Worm (Caenorhabditis elegans) whole organism, L1 larva: Measurements from ENCODE around the gene ZK177.11.

Source experiments
- C04F5.9 ChIP-seq: sonication (generic microtip); optimal IDR thresholded peaks from 2 replicates; lab custom pipeline; 2016; ENCODE audit warnings: missing genetic modification characterization, missing compliant biosample characterization
- C16A3.4 ChIP-seq: fragments of 150-350 bp; optimal IDR thresholded peaks from 2 replicates; lab custom pipeline; 2014; ENCODE audit warnings: missing biosample characterization, missing genetic modification characterization
- C34B4.2 ChIP-seq: sonication (generic microtip); optimal IDR thresholded peaks from 2 replicates; lab custom pipeline; 2017; ENCODE audit warnings: mild to moderate bottlenecking, missing genetic modification characterization, missing compliant biosample characterization
- aha-1 ChIP-seq: fragments of 150-350 bp; optimal IDR thresholded peaks from 2 replicates; lab custom pipeline; 2014; ENCODE audit warnings: missing biosample characterization, missing genetic modification characterization
- ama-1 ChIP-seq: fragments of 150-350 bp; optimal IDR thresholded peaks from 2 replicates; lab custom pipeline; 2014
- blmp-1 ChIP-seq: fragments of 150-350 bp; optimal IDR thresholded peaks from 2 replicates; lab custom pipeline; 2014; ENCODE audit warnings: missing biosample characterization, missing genetic modification characterization
- ceh-63 ChIP-seq: fragments of 200-800 bp; sonication (Bioruptor generic); optimal IDR thresholded peaks from 2 replicates; lab custom pipeline; 2018; ENCODE audit warnings: mild to moderate bottlenecking, missing genetic modification characterization, missing compliant biosample characterization
- ceh-88 ChIP-seq: fragments of 200-800 bp; sonication (Bioruptor generic); IDR thresholded peaks from 2 replicates; pipeline ENCODE4 v1.3.6; 2022; ENCODE audit warnings: missing genetic modification characterization, missing compliant biosample characterization
- ceh-90 ChIP-seq: sonication (generic microtip); optimal IDR thresholded peaks from 2 replicates; lab custom pipeline; 2016; ENCODE audit warnings: missing genetic modification characterization, missing compliant biosample characterization
- dsc-1 ChIP-seq: sonication (generic microtip); optimal IDR thresholded peaks from 2 replicates; lab custom pipeline; 2016; ENCODE audit warnings: mild to moderate bottlenecking, missing genetic modification characterization, missing compliant biosample characterization
- efl-3 ChIP-seq: fragments of 200-800 bp; sonication (Bioruptor generic); optimal IDR thresholded peaks from 2 replicates; lab custom pipeline; 2018; ENCODE audit warnings: mild to moderate bottlenecking, missing genetic modification characterization, missing compliant biosample characterization
- egl-13 ChIP-seq: sonication (generic microtip); optimal IDR thresholded peaks from 2 replicates; lab custom pipeline; 2016; ENCODE audit warnings: missing genotype, missing genetic modification reagents, missing genetic modification characterization, missing compliant biosample characterization
- egl-27 ChIP-seq, 2 experiments: fragments of 150-350 bp in 1 of 2; sonication (generic microtip); optimal IDR thresholded peaks; 3 replicates each; lab custom pipeline; 2017 to 2018; ENCODE audit warnings: missing biosample characterization in 2 of 2, missing genetic modification characterization in 2 of 2, missing genetic modification reagents in 2 of 2
- elt-3 ChIP-seq, 6 experiments: fragments of 150-350 bp in 1 of 6; sonication (generic microtip); optimal IDR thresholded peaks; 2 replicates each; lab custom pipeline; 2017 to 2018; ENCODE audit warnings: missing biosample characterization in 6 of 6, missing genetic modification characterization in 6 of 6, inconsistent platforms in 1 of 6
- fkh-8 ChIP-seq: sonication (generic microtip); optimal IDR thresholded peaks from 2 replicates; lab custom pipeline; 2016; ENCODE audit warnings: mild to moderate bottlenecking, missing genetic modification characterization, missing compliant biosample characterization
- grh-1 ChIP-seq: fragments of 200-800 bp; sonication (Bioruptor generic); IDR thresholded peaks from 2 replicates; pipeline ENCODE4 v1.3.6; 2022; ENCODE audit warnings: missing genetic modification reagents, missing genetic modification characterization, missing compliant biosample characterization
- hlh-4 ChIP-seq: sonication (generic microtip); optimal IDR thresholded peaks from 2 replicates; lab custom pipeline; 2016; ENCODE audit warnings: mild to moderate bottlenecking, missing genetic modification characterization, missing compliant biosample characterization
- jun-1 ChIP-seq: fragments of 150-350 bp; optimal IDR thresholded peaks from 2 replicates; lab custom pipeline; 2014; ENCODE audit warnings: missing biosample characterization, missing genetic modification reagents, missing genetic modification characterization
- lin-14 ChIP-seq: fragments of 200-800 bp; sonication (Bioruptor generic); optimal IDR thresholded peaks from 2 replicates; lab custom pipeline; 2018; ENCODE audit warnings: mild to moderate bottlenecking, missing genetic modification characterization, moderate library complexity, missing compliant biosample characterization
- lsy-2 ChIP-seq, 2 experiments: fragments of 150-350 bp; optimal IDR thresholded peaks; 2 replicates each; lab custom pipeline; 2014; ENCODE audit warnings: missing biosample characterization in 2 of 2, missing genetic modification characterization in 2 of 2
- mab-9 ChIP-seq: fragments of 200-800 bp; sonication (Bioruptor generic); IDR thresholded peaks from 2 replicates; pipeline ENCODE4 v1.3.6; 2022; ENCODE audit warnings: missing genetic modification reagents, missing genetic modification characterization, missing compliant biosample characterization
- mep-1 ChIP-seq: fragments of 150-350 bp; optimal IDR thresholded peaks from 2 replicates; lab custom pipeline; 2014; ENCODE audit warnings: missing biosample characterization, missing genetic modification characterization
- nhr-11 ChIP-seq: fragments of 150-350 bp; optimal IDR thresholded peaks from 2 replicates; lab custom pipeline; 2014; ENCODE audit warnings: missing biosample characterization, missing genetic modification characterization
- nhr-12 ChIP-seq: sonication (generic microtip); optimal IDR thresholded peaks from 2 replicates; lab custom pipeline; 2017; ENCODE audit warnings: missing biosample characterization, missing genetic modification characterization
- nhr-19 ChIP-seq: fragments of 200-800 bp; sonication (Bioruptor generic); conservative IDR thresholded peaks from 2 replicates; pipeline ENCODE4 v1.3.6; 2022; ENCODE audit warnings: missing genetic modification characterization, missing compliant biosample characterization
- nhr-77 ChIP-seq: fragments of 150-350 bp; optimal IDR thresholded peaks from 2 replicates; lab custom pipeline; 2014; ENCODE audit warnings: missing biosample characterization, missing genetic modification characterization
- nhr-84 ChIP-seq: sonication (generic microtip); optimal IDR thresholded peaks from 2 replicates; lab custom pipeline; 2017; ENCODE audit warnings: missing biosample characterization, missing genetic modification characterization
- nhr-85 ChIP-seq: sonication (generic microtip); peaks from one replicate; lab custom pipeline; 2016; ENCODE audit warnings: missing genetic modification characterization, inconsistent platforms, missing compliant biosample characterization
- nhr-90 ChIP-seq: sonication (generic microtip); optimal IDR thresholded peaks from 2 replicates; lab custom pipeline; 2016; ENCODE audit warnings: mild to moderate bottlenecking, missing genetic modification characterization, missing compliant biosample characterization; ENCODE audit not compliant: poor library complexity
- pag-3 ChIP-seq: sonication (generic microtip); optimal IDR thresholded peaks from 2 replicates; lab custom pipeline; 2017; ENCODE audit warnings: missing genetic modification characterization, mild to moderate bottlenecking, missing compliant biosample characterization, antibody characterized with exemption, borderline replicate concordance; ENCODE audit not compliant: insufficient read depth
- skn-1 ChIP-seq: fragments of 150-350 bp; optimal IDR thresholded peaks from 2 replicates; lab custom pipeline; 2014; ENCODE audit warnings: missing biosample characterization, missing genetic modification characterization
- sox-4 ChIP-seq: sonication (generic microtip); optimal IDR thresholded peaks from 2 replicates; lab custom pipeline; 2016; ENCODE audit warnings: missing genetic modification characterization, missing compliant biosample characterization
- sup-37 ChIP-seq: fragments of 200-800 bp; sonication (Bioruptor generic); optimal IDR thresholded peaks from 2 replicates; lab custom pipeline; 2018; ENCODE audit warnings: mild to moderate bottlenecking, missing genetic modification characterization, missing compliant biosample characterization
- tbx-2 ChIP-seq: sonication (generic microtip); optimal IDR thresholded peaks from 2 replicates; lab custom pipeline; 2016; ENCODE audit warnings: missing genetic modification characterization, missing compliant biosample characterization
- tlp-1 ChIP-seq: fragments of 150-350 bp; optimal IDR thresholded peaks from 2 replicates; lab custom pipeline; 2014; ENCODE audit warnings: missing biosample characterization, missing genetic modification characterization
- unc-98 ChIP-seq: fragments of 200-800 bp; sonication (Bioruptor generic); IDR thresholded peaks from 2 replicates; pipeline ENCODE4 v1.3.6; 2022; ENCODE audit warnings: missing genetic modification characterization, missing compliant biosample characterization
- vab-15 ChIP-seq: sonication (generic microtip); optimal IDR thresholded peaks from 2 replicates; lab custom pipeline; 2017; ENCODE audit warnings: missing genotype, mild to moderate bottlenecking, missing genetic modification characterization, missing compliant biosample characterization
- zag-1 ChIP-seq: fragments of 150-350 bp; optimal IDR thresholded peaks from 2 replicates; lab custom pipeline; 2014; ENCODE audit warnings: missing biosample characterization, missing genetic modification characterization
- ztf-11 ChIP-seq, 2 experiments: sonication (generic microtip); optimal IDR thresholded peaks; 2 replicates each; lab custom pipeline; 2016 to 2017; ENCODE audit warnings: missing genetic modification characterization in 2 of 2, missing biosample characterization in 1 of 2, missing compliant biosample characterization in 1 of 2
- ztf-4 ChIP-seq: fragments of 150-350 bp; optimal IDR thresholded peaks from 2 replicates; lab custom pipeline; 2014; ENCODE audit warnings: missing biosample characterization, missing genetic modification characterization

The ZK177.11 gene

DNA sequence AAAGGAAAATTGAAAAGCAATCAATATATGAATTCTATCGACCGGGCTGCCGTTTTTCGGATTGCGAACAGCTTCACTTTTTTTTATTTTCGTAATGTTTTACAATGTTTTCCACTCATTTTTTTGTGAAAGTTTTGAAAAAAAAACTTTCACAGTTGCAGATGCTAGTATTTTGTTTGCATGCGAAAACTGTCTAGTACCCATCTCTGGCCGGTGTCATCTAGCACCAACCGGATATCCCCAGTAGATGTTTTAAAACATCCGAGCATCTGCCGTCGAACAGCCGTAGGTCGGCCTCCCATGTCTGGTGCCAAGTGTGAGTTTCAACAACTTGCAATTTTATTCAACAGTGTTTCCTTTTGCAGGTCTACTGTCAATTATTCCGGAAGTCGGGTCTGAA is 1.3 kb upstream of the ZK177.11 start, which contains the start of gene ZK177.12:
Gene ZK177.12, plus strand, starts transcription at position 301 of the 400 bp plus-strand sequence.
- no peak for TF ChIP-seq lsy-2 (tag; optimal IDR thresholded peaks at IDR 0.05; lab: Kevin White, UChicago)
- no peak for TF ChIP-seq vab-15 (tag; lab: Kevin White, UChicago)
- TF ChIP-seq egl-13 (tag; lab: Kevin White, UChicago), result no peak
- no peak for TF ChIP-seq egl-27 (tag; optimal IDR thresholded peaks at IDR 0.05; lab: Kevin White, UChicago)
- no peak for TF ChIP-seq pag-3 (tag; lab: Kevin White, UChicago)
- no peak for TF ChIP-seq sup-37
- no peak for TF ChIP-seq ztf-4 (tag; lab: Kevin White, UChicago)
- no peak for TF ChIP-seq sox-4 (tag; lab: Kevin White, UChicago)
- no peak for TF ChIP-seq C16A3.4 (tag; lab: Kevin White, UChicago)
- no peak for TF ChIP-seq tlp-1 (tag; lab: Kevin White, UChicago)
- TF ChIP-seq jun-1 (tag; lab: Kevin White, UChicago), result no peak
- TF ChIP-seq nhr-84 (tag; lab: Kevin White, UChicago), result no peak
- no peak for TF ChIP-seq nhr-19 (GFP tag; lab: Robert Waterston, UW)
- TF ChIP-seq fkh-8, result no peak
- no peak for TF ChIP-seq dsc-1
- no peak for TF ChIP-seq blmp-1
- TF ChIP-seq grh-1, result no peak

DNA sequence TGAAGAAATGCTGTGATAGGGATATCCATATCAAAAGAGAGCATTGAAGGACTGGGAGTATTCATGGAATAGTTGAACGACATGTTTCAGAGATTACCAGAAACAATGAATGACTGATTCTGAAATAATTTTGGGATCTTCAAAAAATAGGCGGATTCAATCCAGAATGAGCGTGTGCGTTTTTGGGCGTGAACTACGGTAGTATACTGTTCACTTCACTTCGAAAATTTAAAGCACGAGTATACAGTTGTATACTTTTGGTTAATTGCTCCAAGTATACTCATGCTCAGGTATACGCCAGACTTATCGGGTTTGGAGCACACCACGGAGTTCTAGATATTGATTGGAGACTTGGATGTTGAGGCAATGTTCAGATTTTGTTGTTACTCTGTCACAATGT is 2.6 kb downstream of the ZK177.11 start, which contains the start of gene tbx-35:
Gene tbx-35, minus strand, starts transcription at position 101 of the 400 bp plus-strand sequence.
- TF ChIP-seq ceh-90 (tag; lab: Kevin White, UChicago) (no peak), mep-1 (tag; lab: Kevin White, UChicago) (no peak), hlh-4 (tag; lab: Kevin White, UChicago) (no peak), sup-37 (no peak), dsc-1 (no peak), egl-13 (tag; lab: Kevin White, UChicago) (no peak), nhr-90 (tag; lab: Kevin White, UChicago) (no peak), efl-3 (GFP tag; lab: Kevin White, UChicago) (no peak), zag-1 (tag; lab: Kevin White, UChicago) (no peak)

DNA sequence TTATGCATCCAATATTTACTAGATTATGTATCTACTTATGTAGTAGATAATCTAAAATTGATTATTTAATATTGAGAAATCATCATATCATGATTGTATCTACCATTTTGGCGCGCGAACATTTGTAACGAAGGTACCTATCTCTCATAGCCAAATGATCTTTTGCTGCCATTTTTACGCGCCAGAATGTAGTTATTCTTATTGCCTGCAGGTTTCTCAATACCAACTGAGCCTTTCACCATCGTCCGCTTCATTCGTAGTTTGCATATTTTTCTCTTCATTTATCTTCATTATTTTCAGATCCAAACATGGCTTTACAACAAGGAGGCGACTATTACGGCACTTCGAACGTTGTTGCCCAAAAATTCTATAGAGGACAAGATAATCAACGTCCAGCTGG is 5.1 kb downstream of the ZK177.11 start, which contains the start of gene ZK177.1:
Gene ZK177.1, plus strand, starts transcription at position 301 of the 400 bp plus-strand sequence.
- TF ChIP-seq ama-1 (no peak), C04F5.9 (tag; lab: Kevin White, UChicago) (no peak), nhr-85 (tag; lab: Kevin White, UChicago) (no peak), unc-98 (GFP tag; lab: Robert Waterston, UW) (no peak), mab-9 (GFP tag; lab: Robert Waterston, UW) (no peak), blmp-1 (no peak), elt-3 (tag; optimal IDR thresholded peaks at IDR 0.05; lab: Kevin White, UChicago) (no peak), nhr-77 (no peak), ceh-63 (GFP tag; lab: Kevin White, UChicago) (no peak), tbx-2 (tag; lab: Kevin White, UChicago) (no peak), lin-14 (GFP tag; lab: Kevin White, UChicago) (no peak), nhr-11 (tag; lab: Kevin White, UChicago) (no peak), ceh-88 (GFP tag; lab: Robert Waterston, UW) (no peak), nhr-12 (tag; lab: Kevin White, UChicago) (no peak), skn-1 (tag; lab: Kevin White, UChicago) (no peak), ztf-11 (tag; optimal IDR thresholded peaks at IDR 0.05; lab: Kevin White, UChicago) (no peak), C34B4.2 (tag; lab: Kevin White, UChicago) (no peak), aha-1 (tag; lab: Kevin White, UChicago) (no peak)
- TF ChIP-seq, all 84 proteins: peak for 0
